Worm (Caenorhabditis elegans) whole organism, L1 larva: Measurements from ENCODE around the gene ogdh-1.
"Not testable (repeated sequence)": the region's sequence is repeated elsewhere in the genome, so short reads cannot be mapped to it uniquely, and the experiment has no call there.

ENCODE experiments used
- aly-2 ChIP-seq: fragments of 150-350 bp; optimal IDR thresholded peaks from 2 replicates; lab custom pipeline; 2014; ENCODE audit warnings: missing biosample characterization, missing genetic modification characterization
- blmp-1 ChIP-seq: fragments of 150-350 bp; optimal IDR thresholded peaks from 2 replicates; lab custom pipeline; 2014; ENCODE audit warnings: missing biosample characterization, missing genetic modification characterization
- egl-27 ChIP-seq, 2 experiments: fragments of 150-350 bp in 1 of 2; sonication (generic microtip); optimal IDR thresholded peaks; 3 replicates each; lab custom pipeline; 2017 to 2018; ENCODE audit warnings: missing biosample characterization in 2 of 2, missing genetic modification characterization in 2 of 2, missing genetic modification reagents in 2 of 2
- elt-2 ChIP-seq: sonication (generic microtip); optimal IDR thresholded peaks from 2 replicates; lab custom pipeline; 2016; ENCODE audit warnings: missing genetic modification characterization, mild to moderate bottlenecking, inconsistent platforms, missing compliant biosample characterization, missing genetic modification reagents
- jun-1 ChIP-seq: fragments of 150-350 bp; optimal IDR thresholded peaks from 2 replicates; lab custom pipeline; 2014; ENCODE audit warnings: missing biosample characterization, missing genetic modification reagents, missing genetic modification characterization
- lsy-2 ChIP-seq, 2 experiments: fragments of 150-350 bp; optimal IDR thresholded peaks; 2 replicates each; lab custom pipeline; 2014; ENCODE audit warnings: missing biosample characterization in 2 of 2, missing genetic modification characterization in 2 of 2
- mdl-1 ChIP-seq, 2 experiments: fragments of 150-350 bp; optimal IDR thresholded peaks; 2 replicates each; lab custom pipeline; 2014 to 2017; ENCODE audit warnings: missing biosample characterization in 2 of 2, missing genetic modification characterization in 2 of 2, inconsistent platforms in 1 of 2
- nhr-12 ChIP-seq: sonication (generic microtip); optimal IDR thresholded peaks from 2 replicates; lab custom pipeline; 2017; ENCODE audit warnings: missing biosample characterization, missing genetic modification characterization
- skn-1 ChIP-seq: fragments of 150-350 bp; optimal IDR thresholded peaks from 2 replicates; lab custom pipeline; 2014; ENCODE audit warnings: missing biosample characterization, missing genetic modification characterization
- snpc-4 ChIP-seq: fragments of 150-350 bp; optimal IDR thresholded peaks from 2 replicates; lab custom pipeline; 2014; ENCODE audit warnings: missing biosample characterization, missing genetic modification characterization
- tlp-1 ChIP-seq: fragments of 150-350 bp; optimal IDR thresholded peaks from 2 replicates; lab custom pipeline; 2014; ENCODE audit warnings: missing biosample characterization, missing genetic modification characterization
- unc-130 ChIP-seq: fragments of 150-350 bp; optimal IDR thresholded peaks from 2 replicates; lab custom pipeline; 2017; ENCODE audit warnings: missing biosample characterization, missing genetic modification characterization, inconsistent platforms
- ztf-11 ChIP-seq, 2 experiments: sonication (generic microtip); optimal IDR thresholded peaks; 2 replicates each; lab custom pipeline; 2016 to 2017; ENCODE audit warnings: missing genetic modification characterization in 2 of 2, missing biosample characterization in 1 of 2, missing compliant biosample characterization in 1 of 2

- not testable (repeated sequence) for TF ChIP-seq skn-1; egl-27 (tag; optimal IDR thresholded peaks at IDR 0.05; lab: Kevin White, UChicago); tlp-1 (tag; lab: Kevin White, UChicago); mdl-1 (tag; optimal IDR thresholded peaks at IDR 0.05; lab: Kevin White, UChicago); aly-2 (tag; lab: Kevin White, UChicago); unc-130 (tag; lab: Kevin White, UChicago); snpc-4 (tag; lab: Kevin White, UChicago); jun-1 (tag; lab: Kevin White, UChicago); blmp-1 (tag; lab: Kevin White, UChicago); ztf-11 (tag; optimal IDR thresholded peaks at IDR 0.05; lab: Kevin White, UChicago); elt-2; nhr-12
- peak in 1 of 2 experiments; percentile 38 for TF ChIP-seq lsy-2 (tag; optimal IDR thresholded peaks at IDR 0.05; lab: Kevin White, UChicago)
Observed at ce11 chrIV:4715785-4716184, 12.0 kb upstream of the ogdh-1 start, which contains the start of gene miro-1.
